Fruit fly (Drosophila melanogaster): ENCODE data around the gene Surf1.

DNA sequence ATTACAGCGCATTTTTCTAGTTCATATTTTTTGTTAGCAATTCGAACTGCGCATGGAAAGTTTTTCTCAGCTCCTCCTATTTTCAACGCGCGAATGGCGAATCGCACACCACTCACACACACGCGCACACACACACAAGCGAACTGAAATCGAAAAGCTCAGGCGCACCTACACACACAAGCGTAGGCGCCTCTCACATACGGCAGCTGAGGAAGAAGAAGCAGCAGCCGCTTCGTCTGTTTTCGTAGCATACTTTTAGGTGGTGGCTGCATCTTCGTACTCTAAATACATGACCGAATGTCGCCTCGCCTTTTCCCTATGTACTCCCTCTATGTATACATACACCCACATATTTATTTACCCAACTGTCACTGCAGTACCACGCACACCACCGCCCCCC, 32.3 kb upstream of the Surf1 start:
- no peak for TF ChIP-seq usp (GFP tag; optimal IDR thresholded peaks at IDR 0.05)
- no peak for TF ChIP-seq psq (optimal IDR thresholded peaks at IDR 0.05)
- no peak for TF ChIP-seq pan (optimal IDR thresholded peaks at IDR 0.05)
- TF ChIP-seq CG8478 (optimal IDR thresholded peaks at IDR 0.05) = no peak
